Worm (Caenorhabditis elegans): Measurements from ENCODE around the gene B0491.6.

Gene B0491.6

DNA sequence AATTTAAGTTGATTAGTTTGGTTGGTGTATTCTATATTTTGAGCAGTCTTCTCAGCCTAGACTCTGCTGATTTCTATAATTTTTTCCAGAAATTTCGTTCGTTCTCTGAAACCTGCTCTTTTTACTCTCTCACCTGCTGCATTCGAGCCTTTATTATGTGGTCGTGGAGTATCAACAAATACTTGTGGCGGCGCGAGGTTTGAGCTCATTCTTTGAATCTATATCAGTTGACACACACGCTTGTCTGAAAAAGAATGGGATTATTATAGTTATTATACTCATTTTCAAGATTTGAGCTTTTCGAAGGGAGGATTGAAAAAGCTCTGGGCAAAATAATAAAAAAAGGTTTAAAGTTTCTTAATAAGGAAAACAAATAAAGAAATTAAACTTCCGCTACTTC is 27.9 kb upstream of the B0491.6 start (continued):
- TF ChIP-seq B0261.1 (tag; optimal IDR thresholded peaks at IDR 0.05): no peak
- no peak for TF ChIP-seq hlh-26 (GFP tag; conservative IDR thresholded peaks at IDR 0.05)
- no peak for TF ChIP-seq F57C9.4 (tag; optimal IDR thresholded peaks at IDR 0.05)
- no peak for TF ChIP-seq nfya-1 (tag; optimal IDR thresholded peaks at IDR 0.05; ENCODE audit: borderline replicate concordance, insufficient read depth)
- no peak for TF ChIP-seq F39B2.1 (GFP tag; IDR thresholded peaks at IDR 0.05)
- no peak for TF ChIP-seq tbp1 (GFP tag; optimal IDR thresholded peaks at IDR 0.05)
- no peak for TF ChIP-seq atf-7 (tag; optimal IDR thresholded peaks at IDR 0.05)

ce11 chrII:11371981-11372380 is 23.8 kb upstream of the B0491.6 start, which contains the start of gene C33B4.2:
Gene C33B4.2, minus strand, starts transcription at chrII:11372145.
- TF ChIP-seq dox-1 (GFP tag; IDR thresholded peaks at IDR 0.05) (no peak), nfyb-1 (GFP tag; IDR thresholded peaks at IDR 0.05) (no peak), ekl-4 (GFP tag; IDR thresholded peaks at IDR 0.05) (no peak), nhr-27 (tag; optimal IDR thresholded peaks at IDR 0.05) (no peak), Y56A3A.18 (GFP tag; IDR thresholded peaks at IDR 0.05) (no peak), lin-54 (GFP tag; optimal IDR thresholded peaks at IDR 0.05) (no peak), snpc-3.4 (tag; optimal IDR thresholded peaks at IDR 0.05) (no peak), mes-4 (tag; optimal IDR thresholded peaks at IDR 0.05) (no peak), snpc-4 (GFP tag; optimal IDR thresholded peaks at IDR 0.05) (no peak), snpc-4 (tag; optimal IDR thresholded peaks at IDR 0.05) (no peak), ztf-6 (GFP tag; IDR thresholded peaks at IDR 0.05) (no peak), ets-4 (GFP tag; optimal IDR thresholded peaks at IDR 0.05) (no peak), snpc-1.1 (tag; optimal IDR thresholded peaks at IDR 0.05; ENCODE audit: insufficient read depth) (no peak), Y95B8A.8 (GFP tag; IDR thresholded peaks at IDR 0.05) (no peak), sdz-38 (tag; optimal IDR thresholded peaks at IDR 0.05) (no peak), nfya-2 (GFP tag; IDR thresholded peaks at IDR 0.05) (no peak), F37B4.10 (GFP tag; IDR thresholded peaks at IDR 0.05) (no peak), tbp1 (GFP tag; optimal IDR thresholded peaks at IDR 0.05) (no peak)

DNA sequence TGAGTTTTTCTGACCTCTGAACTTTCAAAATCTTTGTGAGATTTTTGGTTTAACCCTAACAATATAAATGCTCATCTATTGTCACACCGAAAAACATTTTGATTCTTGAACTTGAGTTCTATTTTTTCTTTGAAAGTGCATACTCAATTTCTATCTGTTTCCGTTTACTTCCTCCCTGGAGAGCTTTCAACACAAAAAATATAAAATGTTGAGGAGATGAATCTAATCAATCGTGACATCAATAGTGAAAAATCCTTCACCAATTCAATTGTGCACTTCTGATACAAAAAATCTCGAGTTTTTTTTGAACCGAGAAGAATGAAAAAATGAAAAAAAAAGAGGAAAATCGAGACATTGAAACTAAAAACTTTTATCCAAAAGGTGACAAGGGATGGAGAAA is 13.6 kb upstream of the B0491.6 start:
- TF ChIP-seq somi-1 (GFP tag; optimal IDR thresholded peaks at IDR 0.05) (no peak), snpc-1.1 (tag; optimal IDR thresholded peaks at IDR 0.05; ENCODE audit: insufficient read depth) (no peak), ceh-79 (tag; optimal IDR thresholded peaks at IDR 0.05) (no peak), bed-2 (GFP tag; IDR thresholded peaks at IDR 0.05) (no peak), K11D2.4 (GFP tag; IDR thresholded peaks at IDR 0.05) (no peak), F23B12.7 (tag; optimal IDR thresholded peaks at IDR 0.05; ENCODE audit: insufficient read depth) (no peak)

DNA sequence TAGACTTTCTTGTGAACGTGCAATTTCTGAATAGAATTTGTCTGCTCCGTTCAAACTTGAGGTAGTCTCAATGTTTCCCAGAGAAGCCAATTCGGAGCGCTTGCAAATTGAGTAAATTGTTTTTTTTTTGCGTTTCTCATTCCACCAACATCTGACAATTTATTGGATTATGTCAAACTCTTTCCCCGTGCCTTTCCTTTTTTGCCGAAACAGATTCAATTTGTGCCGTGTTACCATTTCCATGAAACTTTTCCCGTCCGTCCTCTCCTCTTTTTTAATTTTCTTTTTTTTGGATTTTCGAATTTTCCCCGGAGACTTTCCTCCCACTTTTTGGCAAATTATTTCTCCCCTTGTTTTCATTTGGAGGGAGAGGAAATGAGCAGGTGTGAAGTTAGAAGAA is 5.3 kb upstream of the B0491.6 start:
- TF ChIP-seq let-607 (tag; optimal IDR thresholded peaks at IDR 0.05) (no peak), bed-1 (GFP tag; IDR thresholded peaks at IDR 0.05) (no peak), lin-35 (GFP tag; optimal IDR thresholded peaks at IDR 0.05) (no peak), C06A6.2 (GFP tag; conservative IDR thresholded peaks at IDR 0.05) (no peak), rpc-1 (optimal IDR thresholded peaks at IDR 0.05) (no peak), rpc-1 (tag; optimal IDR thresholded peaks at IDR 0.05) (no peak), hlh-12 (tag; optimal IDR thresholded peaks at IDR 0.05) (no peak), Y56A3A.18 (GFP tag; IDR thresholded peaks at IDR 0.05) (no peak)

Measured in whole organism, young adult.